Worm (Caenorhabditis elegans) whole organism, L1 larva: ENCODE results near the gene C28D4.4.

Experiments used
- ceh-63 ChIP-seq: fragments of 200-800 bp; sonication (Bioruptor generic); optimal IDR thresholded peaks from 2 replicates; lab custom pipeline; 2018; ENCODE audit warnings: mild to moderate bottlenecking, missing genetic modification characterization, missing compliant biosample characterization
- nhr-11 ChIP-seq: fragments of 150-350 bp; optimal IDR thresholded peaks from 2 replicates; lab custom pipeline; 2014; ENCODE audit warnings: missing biosample characterization, missing genetic modification characterization
- pqm-1 ChIP-seq: sonication (generic microtip); optimal IDR thresholded peaks from 3 replicates; lab custom pipeline; 2017; ENCODE audit warnings: missing biosample characterization, missing genetic modification characterization
- skn-1 ChIP-seq: fragments of 150-350 bp; optimal IDR thresholded peaks from 2 replicates; lab custom pipeline; 2014; ENCODE audit warnings: missing biosample characterization, missing genetic modification characterization
- sptf-1 ChIP-seq: fragments of 150-350 bp; optimal IDR thresholded peaks from 2 replicates; lab custom pipeline; 2014; ENCODE audit warnings: missing biosample characterization, missing genetic modification characterization
- ztf-11 ChIP-seq, 2 experiments: sonication (generic microtip); optimal IDR thresholded peaks; 2 replicates each; lab custom pipeline; 2016 to 2017; ENCODE audit warnings: missing genetic modification characterization in 2 of 2, missing biosample characterization in 1 of 2, missing compliant biosample characterization in 1 of 2

DNA sequence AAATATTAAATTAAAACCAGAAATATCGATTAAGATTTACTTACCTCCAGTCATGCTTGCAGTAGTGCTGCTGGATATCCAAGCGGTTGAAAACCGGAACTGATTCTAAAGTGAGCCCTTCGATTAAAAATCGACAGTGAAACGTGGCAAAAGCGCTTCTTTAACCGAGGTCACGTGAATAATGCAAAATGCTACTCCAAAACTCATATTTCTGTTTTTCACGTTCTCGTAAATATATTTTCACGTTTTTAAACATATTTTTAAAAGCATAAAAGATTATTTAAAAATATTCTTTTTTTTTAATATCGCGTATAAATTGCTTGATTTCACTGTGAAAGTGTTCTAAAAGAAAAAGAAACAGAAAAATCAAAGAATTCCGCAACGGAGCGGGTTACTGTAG lies 35.6 kb downstream of the C28D4.4 start, which contains the start of gene ant-1.3:
- TF ChIP-seq skn-1 (tag; lab: Kevin White, UChicago) (no peak), ztf-11 (tag; optimal IDR thresholded peaks at IDR 0.05; lab: Kevin White, UChicago) (no peak), pqm-1 (no peak), ceh-63 (GFP tag; lab: Kevin White, UChicago) (no peak), nhr-11 (tag; lab: Kevin White, UChicago) (no peak), sptf-1 (tag; lab: Kevin White, UChicago) (no peak)
